Worm (Caenorhabditis elegans): ENCODE data around the gene csq-1.
A peak's percentile ranks its signal among the peaks of the same experiment; 100 is the strongest.

The csq-1 gene

DNA sequence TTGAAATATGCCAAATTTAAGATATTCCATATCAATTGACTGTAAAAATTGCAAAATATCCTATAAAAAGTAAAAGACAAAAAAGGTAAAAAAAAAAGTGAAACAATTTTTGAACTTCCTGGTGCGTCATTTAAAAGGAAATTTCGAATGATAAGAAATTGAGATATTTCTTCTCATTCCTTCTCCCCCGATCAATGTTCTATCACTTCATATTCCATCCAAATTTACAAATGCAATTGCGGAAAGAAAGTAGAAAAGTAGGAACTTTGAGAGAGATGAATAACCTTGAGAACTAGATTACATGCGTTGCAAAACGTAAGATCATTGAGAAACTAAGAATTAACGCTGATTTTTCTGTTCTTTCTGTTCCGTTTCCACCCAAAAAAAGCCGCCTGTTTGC is 24.9 kb downstream of the csq-1 start:
- TF ChIP-seq lsy-12 (tag; optimal IDR thresholded peaks at IDR 0.05), result no peak
- TF ChIP-seq nhr-25 (tag; optimal IDR thresholded peaks at IDR 0.05), result peak; percentile 59
- peak; percentile 14 for TF ChIP-seq ceh-28 (tag; optimal IDR thresholded peaks at IDR 0.05)

DNA sequence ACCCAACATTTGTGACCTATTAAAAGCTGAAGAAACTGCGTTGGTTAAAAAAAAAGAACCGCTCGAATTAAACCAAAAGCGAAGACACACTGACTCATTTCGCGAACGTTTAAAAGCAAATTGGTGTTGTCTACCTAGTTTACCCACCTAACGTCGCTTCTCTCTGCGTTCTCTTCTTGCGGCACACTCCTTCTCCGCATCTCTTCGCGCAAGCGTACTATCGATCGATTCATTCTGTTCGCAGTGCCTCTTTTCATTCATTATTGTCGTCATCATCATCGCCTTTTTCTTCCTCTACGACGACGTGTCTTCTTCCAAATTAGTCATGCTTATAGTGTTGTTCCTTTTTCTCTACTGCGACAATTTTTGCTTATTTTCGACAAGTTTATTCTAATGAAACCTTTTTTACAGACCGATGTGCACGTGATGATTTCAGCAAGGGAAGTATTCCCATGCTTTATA is 26.5 kb downstream of the csq-1 start, which contains the start of gene atrn-1:
Gene atrn-1, plus strand, starts transcription at position 412 of the 462 bp plus-strand sequence.
- no peak for TF ChIP-seq ceh-9 (tag; optimal IDR thresholded peaks at IDR 0.05)
- TF ChIP-seq unc-39 (tag; optimal IDR thresholded peaks at IDR 0.05), result no peak
- TF ChIP-seq mml-1 (tag; optimal IDR thresholded peaks at IDR 0.05), result no peak
- TF ChIP-seq nhr-76 (tag; optimal IDR thresholded peaks at IDR 0.05), result no peak
- TF ChIP-seq nhr-23 (tag; optimal IDR thresholded peaks at IDR 0.05), result peak; percentile 43
- no peak for TF ChIP-seq unc-62 (GFP tag; optimal IDR thresholded peaks at IDR 0.05)
- peak; percentile 44 for TF ChIP-seq pha-4 (tag; optimal IDR thresholded peaks at IDR 0.05)
- TF ChIP-seq snpc-4 (tag; optimal IDR thresholded peaks at IDR 0.05), result no peak
- TF ChIP-seq skn-1 (tag; optimal IDR thresholded peaks at IDR 0.05), result no peak
- TF ChIP-seq ceh-16 (tag; optimal IDR thresholded peaks at IDR 0.05), result no peak
- no peak for TF ChIP-seq ZK546.5 (tag; optimal IDR thresholded peaks at IDR 0.05)
- no peak for TF ChIP-seq ceh-82 (tag; optimal IDR thresholded peaks at IDR 0.05)
- no peak for TF ChIP-seq jun-1 (tag; optimal IDR thresholded peaks at IDR 0.05)
- TF ChIP-seq fos-1 (tag; optimal IDR thresholded peaks at IDR 0.05), result peak; percentile 34
- TF ChIP-seq egl-5 (tag; optimal IDR thresholded peaks at IDR 0.05), result no peak
- no peak for TF ChIP-seq ztf-4 (tag; optimal IDR thresholded peaks at IDR 0.05)
- TF ChIP-seq nhr-25 (tag; optimal IDR thresholded peaks at IDR 0.05), result peak; percentile 64
- no peak for TF ChIP-seq nhr-11 (tag; optimal IDR thresholded peaks at IDR 0.05)
- no peak for TF ChIP-seq tbx-2 (tag; optimal IDR thresholded peaks at IDR 0.05)
- peak; percentile 49 for TF ChIP-seq ceh-28 (tag; optimal IDR thresholded peaks at IDR 0.05)
- TF ChIP-seq eor-1 (tag; optimal IDR thresholded peaks at IDR 0.05), result no peak
- TF ChIP-seq hmg-11 (tag; optimal IDR thresholded peaks at IDR 0.05), result peak; percentile 71

DNA sequence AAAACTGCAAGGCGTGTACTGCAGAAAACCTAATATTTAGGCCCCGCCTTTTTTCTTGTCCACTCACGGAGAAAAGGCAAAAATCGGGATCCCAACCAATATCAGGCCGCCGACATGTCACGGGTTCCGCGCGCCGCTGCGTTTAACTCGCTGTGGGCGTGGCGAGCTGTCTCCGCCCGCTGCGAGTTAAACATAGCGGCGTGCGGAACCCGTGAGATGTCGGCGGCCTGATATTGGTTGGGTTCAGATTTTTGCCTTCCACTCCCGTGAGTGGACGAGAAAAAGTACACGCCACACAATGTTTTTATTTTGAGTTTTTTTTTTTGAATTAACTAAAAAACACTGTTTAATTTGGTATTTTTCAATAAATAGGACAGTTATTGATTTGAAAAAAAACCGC is 30.8 kb downstream of the csq-1 start:
- no peak for TF ChIP-seq ceh-82 (tag; optimal IDR thresholded peaks at IDR 0.05)
- TF ChIP-seq fkh-10 (GFP tag; optimal IDR thresholded peaks at IDR 0.05), result no peak
- no peak for TF ChIP-seq aly-2 (tag; optimal IDR thresholded peaks at IDR 0.05)

DNA sequence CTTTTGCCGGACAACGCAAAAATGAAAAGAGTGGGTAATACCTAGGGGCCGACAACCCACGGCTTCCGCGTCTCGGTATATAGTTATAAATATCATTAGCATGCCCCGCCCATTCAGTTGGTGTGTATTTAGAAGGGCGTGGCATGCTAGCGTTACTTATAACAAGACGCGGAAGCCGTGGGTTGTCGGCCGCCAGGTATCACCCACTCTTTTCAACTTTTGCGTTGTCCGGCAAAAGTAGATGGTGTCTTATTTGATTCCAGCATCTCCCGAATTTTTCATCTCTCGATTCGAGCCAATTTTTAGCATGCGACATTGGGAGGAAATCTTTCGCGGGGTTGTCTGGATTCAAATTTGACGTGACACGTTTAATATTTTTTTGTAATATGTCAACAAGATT is 33.1 kb downstream of the csq-1 start:
- no peak for TF ChIP-seq nhr-237 (tag; optimal IDR thresholded peaks at IDR 0.05)
- no peak for TF ChIP-seq tbx-2 (tag; optimal IDR thresholded peaks at IDR 0.05)
- TF ChIP-seq nhr-23 (tag; optimal IDR thresholded peaks at IDR 0.05), result no peak
- TF ChIP-seq ceh-28 (tag; optimal IDR thresholded peaks at IDR 0.05), result no peak
- TF ChIP-seq unc-39 (tag; optimal IDR thresholded peaks at IDR 0.05), result no peak
- no peak for TF ChIP-seq nhr-77 (tag; optimal IDR thresholded peaks at IDR 0.05)
- no peak for TF ChIP-seq nhr-76 (tag; optimal IDR thresholded peaks at IDR 0.05)
- no peak for TF ChIP-seq ceh-9 (tag; optimal IDR thresholded peaks at IDR 0.05)
- no peak for TF ChIP-seq egl-5 (tag; optimal IDR thresholded peaks at IDR 0.05)
- TF ChIP-seq elt-2 (tag; optimal IDR thresholded peaks at IDR 0.05), result no peak
- no peak for TF ChIP-seq ama-1 (optimal IDR thresholded peaks at IDR 0.05)
- TF ChIP-seq nhr-28 (tag; optimal IDR thresholded peaks at IDR 0.05), result no peak
- TF ChIP-seq ZK546.5 (tag; optimal IDR thresholded peaks at IDR 0.05), result no peak
- no peak for TF ChIP-seq elt-1 (tag; optimal IDR thresholded peaks at IDR 0.05)
- TF ChIP-seq eor-1 (tag; optimal IDR thresholded peaks at IDR 0.05), result no peak
- no peak for TF ChIP-seq nhr-11 (tag; optimal IDR thresholded peaks at IDR 0.05)

DNA sequence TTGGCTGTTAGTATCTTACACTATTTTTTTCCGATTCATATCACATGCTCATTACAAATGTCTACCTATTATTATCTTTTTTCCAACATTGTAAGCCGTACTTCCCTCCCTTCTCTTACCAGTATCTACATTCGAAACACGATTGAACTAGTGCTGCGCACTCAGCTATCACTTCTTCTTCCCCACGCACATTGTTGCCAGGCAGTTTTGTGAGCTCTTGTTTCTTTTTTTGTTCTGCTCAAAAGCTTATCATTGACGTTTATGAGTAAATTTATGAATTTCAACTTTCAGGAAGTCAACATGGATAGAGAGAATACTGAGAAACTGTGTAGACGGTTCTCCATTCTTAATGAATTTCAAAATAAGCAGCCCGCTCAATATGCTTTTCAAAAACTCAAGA is 36.4 kb downstream of the csq-1 start, which contains the start of gene F33C8.2:
Gene F33C8.2, plus strand, starts transcription at position 301 of the 400 bp plus-strand sequence.
- TF ChIP-seq elt-2 (tag; optimal IDR thresholded peaks at IDR 0.05), result no peak
- no peak for TF ChIP-seq ceh-82 (tag; optimal IDR thresholded peaks at IDR 0.05)
- TF ChIP-seq lsy-12 (tag; optimal IDR thresholded peaks at IDR 0.05), result no peak
- TF ChIP-seq lin-39 (tag; optimal IDR thresholded peaks at IDR 0.05), result no peak

DNA sequence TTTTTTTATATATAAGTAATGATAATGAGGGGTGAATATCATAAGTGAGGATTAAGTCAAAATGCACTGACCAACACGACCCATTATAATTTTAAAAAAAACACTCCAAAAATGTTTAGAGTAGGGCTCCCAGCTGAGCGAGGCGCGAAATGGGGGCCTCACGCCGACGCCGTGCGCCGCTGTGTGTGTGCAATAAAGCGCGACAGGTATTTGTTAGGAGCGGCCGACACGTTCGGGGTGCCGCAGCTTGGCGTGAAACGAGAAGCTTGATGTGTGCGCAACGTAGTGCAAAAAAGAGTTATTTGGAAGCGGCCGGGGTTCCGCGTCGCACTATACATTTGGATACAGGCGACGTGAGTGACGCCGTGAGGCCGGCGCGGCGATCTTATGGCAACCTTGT is 40.3 kb downstream of the csq-1 start:
- no peak for TF ChIP-seq ceh-28 (tag; optimal IDR thresholded peaks at IDR 0.05)
- TF ChIP-seq nhr-25 (tag; optimal IDR thresholded peaks at IDR 0.05), result no peak
- no peak for TF ChIP-seq egl-5 (tag; optimal IDR thresholded peaks at IDR 0.05)
- TF ChIP-seq lsy-12 (tag; optimal IDR thresholded peaks at IDR 0.05), result no peak
- TF ChIP-seq nhr-237 (tag; optimal IDR thresholded peaks at IDR 0.05), result no peak
